Worm (Caenorhabditis elegans): ENCODE measurements around the gene sri-28.

DNA sequence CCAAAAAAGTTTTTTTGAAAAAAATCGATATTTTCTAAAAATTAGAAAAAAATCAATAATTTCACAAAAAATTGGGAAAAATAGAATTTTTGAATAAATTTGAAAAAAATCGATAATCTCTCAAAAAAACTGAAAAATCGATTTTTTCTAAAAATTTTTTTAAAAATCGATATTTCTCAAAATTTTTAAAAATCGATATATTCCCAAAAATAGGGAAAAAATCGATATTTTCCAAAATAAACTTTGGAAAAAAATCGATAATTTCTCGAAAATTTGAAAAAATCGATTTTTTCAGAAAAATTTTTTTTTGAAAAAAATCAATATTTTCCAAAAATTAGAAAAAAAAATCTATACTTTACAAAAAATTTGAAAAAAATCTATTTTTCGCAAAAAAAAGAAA is 16.2 kb downstream of the sri-28 start:
- TF ChIP-seq nhr-12 (tag; optimal IDR thresholded peaks at IDR 0.05) = no peak
- TF ChIP-seq mdl-1 (tag; optimal IDR thresholded peaks at IDR 0.05) = no peak
- TF ChIP-seq lin-13 (GFP tag; optimal IDR thresholded peaks at IDR 0.05) = no peak
- TF ChIP-seq dmd-4 (tag; optimal IDR thresholded peaks at IDR 0.05) = no peak
- no peak for TF ChIP-seq egl-27 (tag; optimal IDR thresholded peaks at IDR 0.05)
- TF ChIP-seq blmp-1 (tag; optimal IDR thresholded peaks at IDR 0.05; ENCODE audit: insufficient read depth) = no peak

Data from whole organism, L2 larva.